Worm (Caenorhabditis elegans): ENCODE results near the gene ogdh-1.

Gene ogdh-1

ce11 chrIV:4749728-4750278 is 46.0 kb upstream of the ogdh-1 start, which contains the start of the genes rpl-20 and Y17G9B.5 (continued):
- peak; percentile 62 for TF ChIP-seq hlh-13 (GFP tag; optimal IDR thresholded peaks at IDR 0.05)
- peak; percentile 97 for TF ChIP-seq rnt-1 (tag; optimal IDR thresholded peaks at IDR 0.05)
- peak; percentile 61 for TF ChIP-seq tbx-7 (tag; optimal IDR thresholded peaks at IDR 0.05)
- TF ChIP-seq hlh-8 (tag; optimal IDR thresholded peaks at IDR 0.05): peak; percentile 72
- peak; percentile 40 for TF ChIP-seq fkh-6 (tag; optimal IDR thresholded peaks at IDR 0.05)
- peak; percentile 82 for TF ChIP-seq pat-9 (tag; optimal IDR thresholded peaks at IDR 0.05)
- TF ChIP-seq ceh-14 (tag; optimal IDR thresholded peaks at IDR 0.05): peak; percentile 93
- peak; percentile 35 for TF ChIP-seq pag-3 (tag; optimal IDR thresholded peaks at IDR 0.05; ENCODE audit: borderline replicate concordance)
- peak; percentile 48 for TF ChIP-seq zip-5 (tag; optimal IDR thresholded peaks at IDR 0.05)
- TF ChIP-seq ahr-1 (tag; optimal IDR thresholded peaks at IDR 0.05): peak; percentile 68
- TF ChIP-seq ceh-31 (tag; optimal IDR thresholded peaks at IDR 0.05): peak; percentile 93
- peak; percentile 94 for TF ChIP-seq elt-2 (tag; optimal IDR thresholded peaks at IDR 0.05)
- TF ChIP-seq unc-86 (tag; optimal IDR thresholded peaks at IDR 0.05): peak; percentile 96
- TF ChIP-seq ztf-16 (tag; optimal IDR thresholded peaks at IDR 0.05): peak; percentile 96
- peak; percentile 71 for TF ChIP-seq syd-9 (tag; optimal IDR thresholded peaks at IDR 0.05)
- TF ChIP-seq tbx-2 (tag; optimal IDR thresholded peaks at IDR 0.05): peak; percentile 97
- TF ChIP-seq lim-6 (tag; optimal IDR thresholded peaks at IDR 0.05): peak; percentile 11
- peak; percentile 72 for TF ChIP-seq K02D7.2 (tag; optimal IDR thresholded peaks at IDR 0.05)
- TF ChIP-seq pha-4 (tag; optimal IDR thresholded peaks at IDR 0.05): no peak
- TF ChIP-seq pha-2 (tag; optimal IDR thresholded peaks at IDR 0.05): peak; percentile 79
- peak; percentile 86 for TF ChIP-seq K09A11.1 (tag; optimal IDR thresholded peaks at IDR 0.05; ENCODE audit: insufficient read depth)
- TF ChIP-seq lin-11 (tag; optimal IDR thresholded peaks at IDR 0.05): peak; percentile 60
- TF ChIP-seq sdc-2 (tag; optimal IDR thresholded peaks at IDR 0.05): peak; percentile 68
- TF ChIP-seq unc-3 (GFP tag; conservative IDR thresholded peaks at IDR 0.05): peak; percentile 80
- peak; percentile 83 for TF ChIP-seq unc-3 (tag; optimal IDR thresholded peaks at IDR 0.05)
- no peak for TF ChIP-seq elt-4 (tag; optimal IDR thresholded peaks at IDR 0.05)
- peak; percentile 98 for TF ChIP-seq unc-42 (tag; optimal IDR thresholded peaks at IDR 0.05)
- TF ChIP-seq ceh-24 (tag; optimal IDR thresholded peaks at IDR 0.05): peak; percentile 47
- peak; percentile 89 for TF ChIP-seq sox-2 (GFP tag; IDR thresholded peaks at IDR 0.05)
- TF ChIP-seq npax-4 (tag; optimal IDR thresholded peaks at IDR 0.05): no peak
- TF ChIP-seq hlh-30 (tag; optimal IDR thresholded peaks at IDR 0.05; ENCODE audit: insufficient read depth): peak; percentile 75
- peak; percentile 78 for TF ChIP-seq F13H6.1 (tag; optimal IDR thresholded peaks at IDR 0.05)
- TF ChIP-seq ceh-9 (tag; optimal IDR thresholded peaks at IDR 0.05): no peak
- TF ChIP-seq pqm-1 (tag; optimal IDR thresholded peaks at IDR 0.05): peak; percentile 81
- TF ChIP-seq C38D4.7 (GFP tag; optimal IDR thresholded peaks at IDR 0.05): peak; percentile 49

ce11 chrIV:4749155-4749554 is 45.3 kb upstream of the ogdh-1 start:
- no peak for TF ChIP-seq pat-9 (tag; optimal IDR thresholded peaks at IDR 0.05)
- TF ChIP-seq dmd-4 (tag; optimal IDR thresholded peaks at IDR 0.05; ENCODE audit: borderline replicate concordance): no peak
- TF ChIP-seq sox-2 (GFP tag; IDR thresholded peaks at IDR 0.05): no peak
- TF ChIP-seq pha-4 (tag; optimal IDR thresholded peaks at IDR 0.05): no peak
- TF ChIP-seq ztf-16 (tag; optimal IDR thresholded peaks at IDR 0.05): no peak

ce11 chrIV:4748408-4749105 is 44.7 kb upstream of the ogdh-1 start, which contains the start of gene cyc-2.1:
Gene cyc-2.1 (minus strand): TSS chrIV:4749012.
- TF ChIP-seq sox-2 (GFP tag; IDR thresholded peaks at IDR 0.05) (no peak), C08G9.2 (tag; optimal IDR thresholded peaks at IDR 0.05) (no peak), pag-3 (tag; optimal IDR thresholded peaks at IDR 0.05; ENCODE audit: borderline replicate concordance) (no peak), ceh-45 (GFP tag; IDR thresholded peaks at IDR 0.05) (no peak), ttx-3 (tag; optimal IDR thresholded peaks at IDR 0.05) (no peak), dve-1 (tag; optimal IDR thresholded peaks at IDR 0.05) (no peak), ama-1 (optimal IDR thresholded peaks at IDR 0.05) (no peak), K02D7.2 (tag; optimal IDR thresholded peaks at IDR 0.05) (no peak), ceh-48 (tag; optimal IDR thresholded peaks at IDR 0.05) (no peak), ets-4 (tag; optimal IDR thresholded peaks at IDR 0.05) (no peak), pax-1 (tag; optimal IDR thresholded peaks at IDR 0.05) (no peak), tbx-2 (tag; optimal IDR thresholded peaks at IDR 0.05) (peak; percentile 9), mec-3 (tag; optimal IDR thresholded peaks at IDR 0.05; ENCODE audit: borderline replicate concordance) (no peak), T23F11.4 (GFP tag; optimal IDR thresholded peaks at IDR 0.05) (no peak), npax-4 (tag; optimal IDR thresholded peaks at IDR 0.05) (no peak), madf-2 (tag; optimal IDR thresholded peaks at IDR 0.05) (no peak), pros-1 (tag; optimal IDR thresholded peaks at IDR 0.05) (no peak), fkh-10 (GFP tag; optimal IDR thresholded peaks at IDR 0.05) (no peak), sdc-2 (tag; optimal IDR thresholded peaks at IDR 0.05) (peak; percentile 27)

All from whole organism, late embryonic.